Worm (Caenorhabditis elegans) whole organism, L3 larva: ENCODE data around the gene F53A9.3.

Experiments
- ama-1 ChIP-seq: fragments of 150-350 bp; optimal IDR thresholded peaks from 2 replicates; lab custom pipeline; 2018
- egl-27 ChIP-seq: sonication (generic microtip); optimal IDR thresholded peaks from 4 replicates; lab custom pipeline; 2017; ENCODE audit warnings: missing biosample characterization, missing genetic modification reagents, missing genetic modification characterization
- elt-1 ChIP-seq: fragments of 150-350 bp; optimal IDR thresholded peaks from 2 replicates; lab custom pipeline; 2014; ENCODE audit warnings: missing biosample characterization, missing genetic modification characterization
- elt-2 ChIP-seq: sonication (generic microtip); optimal IDR thresholded peaks from 2 replicates; lab custom pipeline; 2016; ENCODE audit warnings: missing genetic modification reagents, mild to moderate bottlenecking, missing genetic modification characterization, missing compliant biosample characterization
- fkh-10 ChIP-seq: sonication (generic microtip); optimal IDR thresholded peaks from 2 replicates; lab custom pipeline; 2017; ENCODE audit warnings: missing biosample characterization, missing genetic modification reagents, missing genetic modification characterization
- nfya-1 ChIP-seq: sonication (generic microtip); optimal IDR thresholded peaks from 2 replicates; lab custom pipeline; 2017; ENCODE audit warnings: missing genetic modification characterization, mild to moderate bottlenecking, missing compliant biosample characterization, antibody characterized with exemption, moderate library complexity; ENCODE audit not compliant: insufficient read depth
- nhr-12 ChIP-seq: fragments of 150-350 bp; optimal IDR thresholded peaks from 2 replicates; lab custom pipeline; 2014; ENCODE audit warnings: missing biosample characterization, missing genetic modification characterization
- nhr-76 ChIP-seq: fragments of 150-350 bp; sonication (generic microtip); optimal IDR thresholded peaks from 5 replicates; lab custom pipeline; 2014; ENCODE audit warnings: missing biosample characterization, missing genetic modification characterization
- pha-4 ChIP-seq: fragments of 150-350 bp; optimal IDR thresholded peaks from 2 replicates; lab custom pipeline; 2014; ENCODE audit warnings: missing biosample characterization, missing genetic modification reagents, missing genetic modification characterization
- pqm-1 ChIP-seq: fragments of 150-350 bp; optimal IDR thresholded peaks from 2 replicates; lab custom pipeline; 2017; ENCODE audit warnings: missing biosample characterization, missing genetic modification characterization, inconsistent platforms
- ztf-11 ChIP-seq: fragments of 150-350 bp; optimal IDR thresholded peaks from 2 replicates; lab custom pipeline; 2014; ENCODE audit warnings: missing biosample characterization, missing genetic modification characterization

DNA sequence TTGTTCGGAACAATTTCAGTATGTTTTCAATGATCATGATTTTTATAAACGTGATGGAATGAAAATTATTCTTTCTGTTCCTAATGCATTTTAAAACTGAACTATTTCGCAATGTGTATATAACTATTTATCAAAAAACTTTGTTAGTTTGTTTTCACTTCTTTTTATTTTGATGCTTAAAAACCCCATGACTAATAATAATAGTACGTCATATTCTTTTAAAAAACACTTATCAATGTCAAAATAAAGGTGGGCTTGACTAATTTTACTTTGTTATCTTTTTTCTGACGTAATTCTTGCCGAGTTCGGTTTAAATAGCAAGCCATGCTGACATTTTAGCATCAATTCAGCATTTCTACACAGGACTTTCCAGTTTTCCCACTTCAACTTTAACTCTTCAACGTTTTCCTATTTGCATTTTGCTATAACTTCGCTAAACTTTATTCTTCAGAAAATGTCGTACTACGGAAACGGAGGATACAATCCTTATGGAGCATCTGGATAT, 3.0 kb downstream of the F53A9.3 start, which contains the start of gene F53A9.1:
- TF ChIP-seq fkh-10 (no peak), nfya-1 (no peak), egl-27 (tag; lab: Kevin White, UChicago) (no peak), ama-1 (lab: Kevin White, UChicago) (no peak), nhr-12 (tag; lab: Kevin White, UChicago) (no peak), pha-4 (tag; lab: Kevin White, UChicago) (peak; percentile 1), nhr-76 (tag; lab: Kevin White, UChicago) (no peak), elt-1 (tag; lab: Kevin White, UChicago) (no peak), ztf-11 (no peak), elt-2 (peak; percentile 28), pqm-1 (tag; lab: Kevin White, UChicago) (peak; percentile 18)
